Worm (Caenorhabditis elegans) whole organism, L4 larva: Measurements from ENCODE around the gene F58B4.6.

Experiments
- ama-1 ChIP-seq: fragments of 150-350 bp; optimal IDR thresholded peaks from 2 replicates; lab custom pipeline; 2014; ENCODE audit warnings: inconsistent platforms, mixed read lengths
- arid-1 ChIP-seq: fragments of 200-800 bp; sonication (Bioruptor generic); conservative IDR thresholded peaks from 2 replicates; pipeline ENCODE4 v1.3.6; 2022; ENCODE audit warnings: missing genetic modification reagents, missing genetic modification characterization, missing compliant biosample characterization
- ceh-62 ChIP-seq: sonication (generic microtip); optimal IDR thresholded peaks from 2 replicates; lab custom pipeline; 2017; ENCODE audit warnings: missing biosample characterization, missing genetic modification characterization
- ceh-82 ChIP-seq: sonication (generic microtip); optimal IDR thresholded peaks from 2 replicates; lab custom pipeline; 2017; ENCODE audit warnings: missing biosample characterization, missing genetic modification characterization
- daf-12 ChIP-seq: fragments of 150-350 bp; optimal IDR thresholded peaks from 2 replicates; lab custom pipeline; 2014; ENCODE audit warnings: missing biosample characterization, missing genetic modification reagents, missing genetic modification characterization
- dve-1 ChIP-seq: sonication (generic microtip); optimal IDR thresholded peaks from 2 replicates; lab custom pipeline; 2017; ENCODE audit warnings: antibody characterized with exemption, mild to moderate bottlenecking, missing genetic modification characterization, missing compliant biosample characterization; ENCODE audit not compliant: insufficient read depth
- fkh-10 ChIP-seq: fragments of 150-350 bp; optimal IDR thresholded peaks from 2 replicates; lab custom pipeline; 2014; ENCODE audit warnings: missing biosample characterization, missing genetic modification reagents, missing genetic modification characterization
- lin-1 ChIP-seq: fragments of 200-800 bp; sonication (Bioruptor generic); IDR thresholded peaks from 2 replicates; pipeline ENCODE4 v1.3.6; 2022; ENCODE audit warnings: missing genetic modification reagents, missing genetic modification characterization, missing compliant biosample characterization
- lin-15B ChIP-seq: fragments of 150-350 bp; sonication (generic microtip); optimal IDR thresholded peaks from 3 replicates; lab custom pipeline; 2014; ENCODE audit warnings: missing biosample characterization, missing genetic modification characterization
- lsy-2 ChIP-seq, 2 experiments: fragments of 150-350 bp in 1 of 2; sonication (generic microtip) in 1 of 2; optimal IDR thresholded peaks; 2 replicates each; lab custom pipeline; 2014 to 2017; ENCODE audit warnings: missing biosample characterization in 2 of 2, missing genetic modification characterization in 2 of 2
- nhr-28 ChIP-seq: fragments of 150-350 bp; optimal IDR thresholded peaks from 2 replicates; lab custom pipeline; 2014; ENCODE audit warnings: missing biosample characterization, missing genetic modification characterization
- pqm-1 ChIP-seq: sonication (generic microtip); optimal IDR thresholded peaks from 2 replicates; lab custom pipeline; 2017; ENCODE audit warnings: missing biosample characterization, missing genetic modification characterization
- snpc-4 ChIP-seq: fragments of 150-350 bp; optimal IDR thresholded peaks from 2 replicates; lab custom pipeline; 2014; ENCODE audit warnings: missing biosample characterization, missing genetic modification characterization

ce11 chrV:10937294-10937693 is 12.5 kb downstream of the F58B4.6 start:
- TF ChIP-seq lin-15B (tag; lab: Kevin White, UChicago) (no peak), daf-12 (tag; lab: Kevin White, UChicago) (no peak), ceh-82 (tag; lab: Kevin White, UChicago) (no peak), fkh-10 (peak; percentile 95), nhr-28 (peak; percentile 48), pqm-1 (tag; lab: Kevin White, UChicago) (no peak), ama-1 (no peak), arid-1 (GFP tag; lab: Robert Waterston, UW) (no peak), snpc-4 (tag; lab: Kevin White, UChicago) (no peak), lin-1 (GFP tag; lab: Robert Waterston, UW) (no peak), dve-1 (tag; lab: Kevin White, UChicago) (peak; percentile 37), lsy-2 (tag; optimal IDR thresholded peaks at IDR 0.05; lab: Kevin White, UChicago) (peak in 1 of 2 experiments; percentile 76), ceh-62 (tag; lab: Kevin White, UChicago) (no peak)
